Worm (Caenorhabditis elegans) whole organism, mixed stage, embryonic: ENCODE data around the gene F56H9.2.

Source experiments
- M03D4.4 ChIP-seq: sonication (generic microtip); optimal IDR thresholded peaks from 2 replicates; lab custom pipeline; 2017; ENCODE audit warnings: mild to moderate bottlenecking, missing genetic modification characterization, missing compliant biosample characterization
- bed-3 ChIP-seq: fragments of 200-800 bp; sonication (Bioruptor generic); optimal IDR thresholded peaks from 3 replicates; lab custom pipeline; 2018; ENCODE audit warnings: mild to moderate bottlenecking, missing genetic modification characterization, moderate library complexity, missing compliant biosample characterization
- ceh-39 ChIP-seq: fragments of 150-350 bp; optimal IDR thresholded peaks from 2 replicates; lab custom pipeline; 2014; ENCODE audit warnings: missing biosample characterization, missing genetic modification characterization
- ceh-43 ChIP-seq: fragments of 200-800 bp; sonication (Bioruptor generic); optimal IDR thresholded peaks from 2 replicates; lab custom pipeline; 2018; ENCODE audit warnings: mild to moderate bottlenecking, missing genetic modification characterization, moderate library complexity, missing compliant biosample characterization
- ceh-83 ChIP-seq: fragments of 200-800 bp; sonication (Bioruptor generic); optimal IDR thresholded peaks from 2 replicates; lab custom pipeline; 2018; ENCODE audit warnings: mild to moderate bottlenecking, missing genetic modification characterization, missing compliant biosample characterization
- ces-1 ChIP-seq: fragments of 150-350 bp; optimal IDR thresholded peaks from 2 replicates; lab custom pipeline; 2014; ENCODE audit warnings: missing biosample characterization, missing genetic modification reagents, missing genetic modification characterization
- cnd-1 ChIP-seq: fragments of 200-800 bp; sonication (Bioruptor generic); optimal IDR thresholded peaks from 2 replicates; lab custom pipeline; 2018; ENCODE audit warnings: mild to moderate bottlenecking, missing genetic modification characterization, missing compliant biosample characterization
- drap-1 ChIP-seq: fragments of 200-800 bp; sonication (Bioruptor generic); optimal IDR thresholded peaks from 3 replicates; lab custom pipeline; 2018; ENCODE audit warnings: mild to moderate bottlenecking, missing genetic modification characterization, missing compliant biosample characterization
- elt-1 ChIP-seq: sonication (generic microtip); optimal IDR thresholded peaks from 2 replicates; lab custom pipeline; 2017; ENCODE audit warnings: missing genetic modification characterization, mild to moderate bottlenecking, missing compliant biosample characterization, antibody characterized with exemption, moderate library complexity, borderline replicate concordance; ENCODE audit not compliant: insufficient read depth
- elt-3 ChIP-seq: fragments of 150-350 bp; optimal IDR thresholded peaks from 2 replicates; lab custom pipeline; 2014; ENCODE audit warnings: missing biosample characterization, missing genetic modification characterization
- ham-2 ChIP-seq: fragments of 200-800 bp; sonication (Bioruptor generic); optimal IDR thresholded peaks from 2 replicates; lab custom pipeline; 2018; ENCODE audit warnings: mild to moderate bottlenecking, missing genetic modification characterization, missing compliant biosample characterization
- hlh-1 ChIP-seq: fragments of 150-350 bp; optimal IDR thresholded peaks from 2 replicates; lab custom pipeline; 2014; ENCODE audit warnings: missing biosample characterization, missing genetic modification reagents, missing genetic modification characterization
- lin-13 ChIP-seq: fragments of 150-350 bp; optimal IDR thresholded peaks from 2 replicates; lab custom pipeline; 2014; ENCODE audit warnings: missing biosample characterization, missing genetic modification characterization
- lin-32 ChIP-seq: fragments of 200-800 bp; sonication (Bioruptor generic); optimal IDR thresholded peaks from 2 replicates; lab custom pipeline; 2018; ENCODE audit warnings: mild to moderate bottlenecking, missing genetic modification characterization, missing compliant biosample characterization
- lsy-2 ChIP-seq: fragments of 150-350 bp; optimal IDR thresholded peaks from 2 replicates; lab custom pipeline; 2014; ENCODE audit warnings: missing biosample characterization, missing genetic modification characterization
- mab-5 ChIP-seq: fragments of 150-350 bp; optimal IDR thresholded peaks from 2 replicates; lab custom pipeline; 2014; ENCODE audit warnings: missing biosample characterization, missing genetic modification characterization
- mep-1 ChIP-seq: fragments of 150-350 bp; optimal IDR thresholded peaks from 2 replicates; lab custom pipeline; 2017; ENCODE audit warnings: missing biosample characterization, missing genetic modification reagents, missing genetic modification characterization, inconsistent platforms
- mls-2 ChIP-seq: sonication (generic microtip); optimal IDR thresholded peaks from 2 replicates; lab custom pipeline; 2016; ENCODE audit warnings: mild to moderate bottlenecking, missing genetic modification characterization, moderate library complexity, missing compliant biosample characterization
- nhr-12 ChIP-seq: fragments of 150-350 bp; optimal IDR thresholded peaks from 2 replicates; lab custom pipeline; 2014; ENCODE audit warnings: missing biosample characterization, missing genetic modification characterization
- nhr-2 ChIP-seq: fragments of 150-350 bp; optimal IDR thresholded peaks from 2 replicates; lab custom pipeline; 2014; ENCODE audit warnings: missing biosample characterization, missing genetic modification characterization
- nhr-28 ChIP-seq: fragments of 150-350 bp; optimal IDR thresholded peaks from 2 replicates; lab custom pipeline; 2014; ENCODE audit warnings: missing biosample characterization, missing genetic modification characterization
- nhr-76 ChIP-seq: sonication (generic microtip); optimal IDR thresholded peaks from 2 replicates; lab custom pipeline; 2017; ENCODE audit warnings: missing biosample characterization, missing genetic modification characterization
- pha-4 ChIP-seq: fragments of 150-350 bp; optimal IDR thresholded peaks from 2 replicates; lab custom pipeline; 2018; ENCODE audit warnings: missing biosample characterization, missing genetic modification reagents, missing genetic modification characterization
- sem-2 ChIP-seq: fragments of 200-800 bp; sonication (Bioruptor generic); optimal IDR thresholded peaks from 2 replicates; lab custom pipeline; 2018; ENCODE audit warnings: mild to moderate bottlenecking, missing genetic modification characterization, missing compliant biosample characterization
- snpc-4 ChIP-seq: fragments of 150-350 bp; optimal IDR thresholded peaks from 2 replicates; lab custom pipeline; 2014; ENCODE audit warnings: missing biosample characterization, missing genetic modification characterization
- sptf-1 ChIP-seq: sonication (generic microtip); optimal IDR thresholded peaks from 2 replicates; lab custom pipeline; 2017; ENCODE audit warnings: mild to moderate bottlenecking, missing genetic modification characterization, moderate library complexity, missing compliant biosample characterization
- tbx-8 ChIP-seq: fragments of 200-800 bp; sonication (Bioruptor generic); optimal IDR thresholded peaks from 2 replicates; lab custom pipeline; 2018; ENCODE audit warnings: mild to moderate bottlenecking, missing genetic modification characterization, moderate library complexity, missing compliant biosample characterization
- unc-62 ChIP-seq: fragments of 150-350 bp; optimal IDR thresholded peaks from 2 replicates; lab custom pipeline; 2014; ENCODE audit warnings: missing biosample characterization, missing genetic modification reagents, missing genetic modification characterization
- zip-8 ChIP-seq: fragments of 150-350 bp; optimal IDR thresholded peaks from 2 replicates; lab custom pipeline; 2014; ENCODE audit warnings: missing biosample characterization, missing genetic modification characterization

F56H9.2 gene

ce11 chrV:12649213-12649612 lies 11.8 kb downstream of the F56H9.2 start, which contains the start of gene gpa-9:
gpa-9 (minus strand) TSS chrV:12649313.
- TF ChIP-seq unc-62 (GFP tag; lab: Kevin White, UChicago) = no peak
- TF ChIP-seq cnd-1 = no peak
- no peak for TF ChIP-seq lin-13 (tag; lab: Kevin White, UChicago)
- TF ChIP-seq nhr-28 (tag; lab: Kevin White, UChicago) = no peak
- no peak for TF ChIP-seq nhr-76 (tag; lab: Kevin White, UChicago)
- no peak for TF ChIP-seq pha-4 (tag; lab: Kevin White, UChicago)
- TF ChIP-seq drap-1 (GFP tag; lab: Kevin White, UChicago) = no peak
- no peak for TF ChIP-seq sptf-1 (tag; lab: Kevin White, UChicago)
- TF ChIP-seq ham-2 (GFP tag; lab: Kevin White, UChicago) = no peak
- TF ChIP-seq lin-32 (GFP tag; lab: Kevin White, UChicago) = no peak
- no peak for TF ChIP-seq bed-3 (GFP tag; lab: Kevin White, UChicago)
- no peak for TF ChIP-seq zip-8 (tag; lab: Kevin White, UChicago)
- TF ChIP-seq nhr-12 (tag; lab: Kevin White, UChicago) = no peak
- TF ChIP-seq lsy-2 (tag; lab: Kevin White, UChicago) = no peak

DNA sequence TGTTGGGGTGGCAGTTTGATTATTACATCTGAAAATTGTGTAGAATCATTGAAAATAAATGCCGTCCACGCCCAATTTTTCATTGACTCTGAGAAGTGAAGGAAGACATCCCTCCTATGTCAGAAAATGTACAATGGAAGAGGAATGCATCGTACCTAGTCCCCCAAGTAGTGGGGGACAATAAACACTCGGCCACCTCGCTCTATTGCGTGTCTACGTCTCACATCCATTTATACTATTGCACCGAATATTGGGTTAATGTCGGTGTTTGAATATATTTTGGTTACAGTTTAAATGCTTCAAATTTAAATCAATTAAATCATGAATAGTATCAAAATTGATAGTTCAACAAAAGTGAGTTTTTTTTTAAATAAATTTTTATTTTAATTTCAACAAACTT lies 12.2 kb downstream of the F56H9.2 start, which contains the start of gene lin-25:
TSS of gene lin-25 (plus strand) at position 290 of the 400 bp plus-strand sequence.
- peak; percentile 64 for TF ChIP-seq ces-1 (GFP tag; lab: Kevin White, UChicago)
- TF ChIP-seq pha-4 (tag; lab: Kevin White, UChicago) = peak; percentile 44
- peak; percentile 11 for TF ChIP-seq hlh-1 (tag; lab: Kevin White, UChicago)
- TF ChIP-seq lsy-2 (tag; lab: Kevin White, UChicago) = peak; percentile 1
- no peak for TF ChIP-seq ham-2 (GFP tag; lab: Kevin White, UChicago)
- TF ChIP-seq mep-1 = peak; percentile 43
- no peak for TF ChIP-seq ceh-39 (tag; lab: Kevin White, UChicago)

- TF ChIP-seq tbx-8 (GFP tag; lab: Kevin White, UChicago) (no peak), ceh-39 (tag; lab: Kevin White, UChicago) (no peak), mab-5 (no peak), ces-1 (GFP tag; lab: Kevin White, UChicago) (no peak), nhr-28 (tag; lab: Kevin White, UChicago) (no peak), elt-3 (tag; lab: Kevin White, UChicago) (no peak), zip-8 (tag; lab: Kevin White, UChicago) (no peak), sem-2 (no peak), mep-1 (no peak), lsy-2 (tag; lab: Kevin White, UChicago) (no peak), snpc-4 (no peak), bed-3 (GFP tag; lab: Kevin White, UChicago) (no peak), ceh-83 (GFP tag; lab: Kevin White, UChicago) (no peak), unc-62 (GFP tag; lab: Kevin White, UChicago) (no peak), mls-2 (tag; lab: Kevin White, UChicago) (no peak)
These were observed 20.7 kb downstream of the F56H9.2 start, which contains the start of gene W05B10.6 for ce11 chrV:12658142-12658541. W05B10.6 (minus strand) TSS chrV:12658242.

DNA sequence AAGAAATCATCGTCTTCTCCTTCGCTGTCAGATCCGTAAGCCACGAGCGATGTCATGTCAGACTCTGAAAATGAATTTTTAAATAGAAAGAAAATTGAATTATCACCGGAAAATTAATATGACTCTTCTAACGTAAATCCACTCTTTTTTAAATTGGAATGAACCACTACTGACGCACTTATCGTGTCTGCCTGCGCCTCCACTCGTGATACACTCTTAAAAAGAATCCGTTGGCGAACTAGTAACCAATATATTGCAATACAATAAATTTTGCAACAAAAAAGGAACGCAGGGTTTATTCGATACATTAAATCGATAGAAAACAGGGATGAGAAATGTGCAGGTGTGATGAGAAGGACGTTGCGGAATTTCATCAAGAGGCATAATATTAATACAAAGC lies 22.0 kb downstream of the F56H9.2 start, which contains the start of gene ccch-3:
TSS of gene ccch-3 (minus strand) at position 262 of the 400 bp plus-strand sequence.
- TF ChIP-seq hlh-1 (tag; lab: Kevin White, UChicago) = no peak
- peak; percentile 74 for TF ChIP-seq ces-1 (GFP tag; lab: Kevin White, UChicago)

DNA sequence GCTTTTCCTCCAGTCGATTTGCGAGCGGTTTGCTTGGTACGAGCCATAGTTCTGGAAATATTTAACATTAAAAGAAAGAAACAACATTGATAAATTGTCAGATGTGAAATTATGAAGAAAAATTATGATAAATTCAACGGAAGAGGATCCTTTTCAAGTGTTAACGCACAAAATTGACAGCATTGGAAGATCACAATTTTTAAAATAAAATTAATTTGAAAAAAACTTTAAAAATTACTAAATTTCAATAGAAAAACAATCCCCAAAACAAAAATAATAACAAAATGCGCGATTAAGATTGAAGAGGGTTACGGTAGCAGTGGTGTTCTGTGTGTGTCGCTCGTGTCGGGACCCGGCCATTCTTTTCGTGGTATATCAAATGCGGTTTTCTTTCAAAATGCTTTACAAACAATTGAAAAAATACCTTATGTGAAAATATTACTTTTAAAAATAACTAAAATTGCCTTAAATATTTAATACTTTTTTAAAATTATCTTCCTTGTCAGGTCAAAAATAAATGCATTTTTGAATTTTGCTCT lies 22.9 kb downstream of the F56H9.2 start, which contains the start of gene his-74:
TSS of gene his-74 (minus strand) at position 51 of the 539 bp plus-strand sequence.
- TF ChIP-seq ham-2 (GFP tag; lab: Kevin White, UChicago) (no peak), drap-1 (GFP tag; lab: Kevin White, UChicago) (no peak), lin-13 (tag; lab: Kevin White, UChicago) (no peak), ces-1 (GFP tag; lab: Kevin White, UChicago) (no peak), ceh-39 (tag; lab: Kevin White, UChicago) (no peak), lsy-2 (tag; lab: Kevin White, UChicago) (peak; percentile 63), elt-3 (tag; lab: Kevin White, UChicago) (no peak)
- TF ChIP-seq, all 35 proteins: peak for 1

DNA sequence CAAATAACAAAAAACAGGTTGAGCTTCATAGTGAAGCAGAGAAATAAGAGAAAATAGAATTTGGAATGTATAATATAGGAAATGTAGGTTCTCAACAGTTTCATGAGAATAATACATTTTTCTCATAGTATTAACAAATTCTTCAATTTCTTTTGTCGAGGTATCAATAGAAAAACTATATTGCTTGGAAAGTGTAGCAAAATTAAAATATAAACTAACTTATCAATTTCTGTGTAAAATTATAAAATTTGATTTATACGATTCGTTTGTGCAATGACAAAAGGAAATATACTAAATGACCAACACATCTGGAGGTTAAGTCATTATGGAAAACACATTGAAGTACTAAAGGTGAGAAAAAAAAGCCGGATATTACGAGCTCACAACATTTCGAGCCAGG lies 24.2 kb downstream of the F56H9.2 start, which contains the start of gene W05B10.3:
TSS of gene W05B10.3 (minus strand) at position 101 of the 400 bp plus-strand sequence.
- TF ChIP-seq nhr-28 (tag; lab: Kevin White, UChicago) = no peak
- TF ChIP-seq ceh-43 (GFP tag; lab: Kevin White, UChicago) = no peak
- no peak for TF ChIP-seq mls-2 (tag; lab: Kevin White, UChicago)
- no peak for TF ChIP-seq nhr-2 (tag; lab: Kevin White, UChicago)
- no peak for TF ChIP-seq nhr-12 (tag; lab: Kevin White, UChicago)
- no peak for TF ChIP-seq elt-1
- TF ChIP-seq M03D4.4 = no peak
- no peak for TF ChIP-seq nhr-76 (tag; lab: Kevin White, UChicago)
- no peak for TF ChIP-seq ham-2 (GFP tag; lab: Kevin White, UChicago)
- TF ChIP-seq drap-1 (GFP tag; lab: Kevin White, UChicago) = no peak
- TF ChIP-seq lin-32 (GFP tag; lab: Kevin White, UChicago) = no peak
- TF ChIP-seq zip-8 (tag; lab: Kevin White, UChicago) = no peak
- TF ChIP-seq lin-13 (tag; lab: Kevin White, UChicago) = no peak
- TF ChIP-seq, all 35 proteins: peak for 0
